Fruit fly (Drosophila melanogaster): ENCODE measurements around the gene CG13465.

The CG13465 gene

DNA sequence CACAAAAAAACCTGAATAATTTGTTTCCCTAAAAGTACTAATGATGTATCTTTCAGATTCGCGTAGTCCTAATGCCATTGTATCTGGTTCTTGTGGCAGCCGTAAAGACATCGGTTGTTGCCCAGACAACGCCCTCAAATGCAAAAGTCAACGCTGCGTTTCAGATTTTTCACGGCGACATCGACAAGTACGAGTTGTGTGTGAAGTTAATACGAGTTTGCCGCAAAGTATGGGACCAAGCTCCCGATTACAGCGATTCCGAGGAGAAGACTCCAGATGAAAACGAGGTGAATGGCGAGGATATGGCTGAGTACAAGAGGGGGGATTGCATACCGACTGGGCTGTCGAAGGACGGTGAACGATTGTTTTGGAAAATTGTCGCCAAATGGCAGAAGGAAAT, 35.9 kb upstream of the CG13465 start:
- TF ChIP-seq psq (GFP tag; optimal IDR thresholded peaks at IDR 0.05) = no peak
- no peak for TF ChIP-seq Sp1 (GFP tag; optimal IDR thresholded peaks at IDR 0.05)
- no peak for TF ChIP-seq dmrt93B (GFP tag; optimal IDR thresholded peaks at IDR 0.05)
- TF ChIP-seq Hr83 (GFP tag; optimal IDR thresholded peaks at IDR 0.05; ENCODE audit: poor library complexity, severe bottlenecking) = no peak
- TF ChIP-seq lola (GFP tag; optimal IDR thresholded peaks at IDR 0.05) = no peak

DNA sequence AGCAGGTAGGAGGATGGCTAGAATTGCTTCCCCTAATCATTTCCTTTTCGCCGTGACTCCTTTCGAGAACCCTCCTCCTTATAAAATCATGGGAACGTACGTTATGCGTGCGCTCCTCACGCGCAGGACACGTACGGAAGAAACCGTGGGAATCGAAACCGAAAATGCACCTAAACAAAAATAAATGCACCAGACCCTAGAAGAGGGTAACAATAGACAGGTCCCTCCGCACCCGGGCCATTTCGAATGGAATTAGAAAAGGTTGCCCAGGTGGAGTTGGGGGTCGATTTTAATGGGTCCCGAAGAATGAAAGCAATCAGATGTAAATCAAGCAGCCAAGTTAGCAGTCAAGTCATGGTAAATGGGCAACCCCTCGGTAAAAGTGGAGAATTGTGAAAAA, 35.2 kb upstream of the CG13465 start, which contains the start of gene CG3349:
Gene CG3349 (plus strand): TSS at position 289 of the 400 bp plus-strand sequence.
- TF ChIP-seq CG9705 (GFP tag; optimal IDR thresholded peaks at IDR 0.05) = no peak
- no peak for TF ChIP-seq dmrt93B (GFP tag; optimal IDR thresholded peaks at IDR 0.05)
- no peak for TF ChIP-seq lola (GFP tag; optimal IDR thresholded peaks at IDR 0.05)
- TF ChIP-seq CrebA (GFP tag; optimal IDR thresholded peaks at IDR 0.05; ENCODE audit: borderline replicate concordance) = no peak
- no peak for TF ChIP-seq rgr (GFP tag; optimal IDR thresholded peaks at IDR 0.05)
- TF ChIP-seq Hr78 (GFP tag; optimal IDR thresholded peaks at IDR 0.05) = no peak
- no peak for TF ChIP-seq fru (GFP tag; optimal IDR thresholded peaks at IDR 0.05)
- TF ChIP-seq psq (GFP tag; optimal IDR thresholded peaks at IDR 0.05) = no peak
- TF ChIP-seq h (GFP tag; optimal IDR thresholded peaks at IDR 0.05) = no peak
- TF ChIP-seq Rel (GFP tag; optimal IDR thresholded peaks at IDR 0.05) = no peak
- TF ChIP-seq Rel (tag; optimal IDR thresholded peaks at IDR 0.05) = no peak
- TF ChIP-seq Dif (GFP tag; optimal IDR thresholded peaks at IDR 0.05; ENCODE audit: partially characterized antibody) = no peak
- TF ChIP-seq jim (GFP tag; optimal IDR thresholded peaks at IDR 0.05) = no peak
- no peak for TF ChIP-seq dsf (GFP tag; optimal IDR thresholded peaks at IDR 0.05; ENCODE audit: borderline replicate concordance)
- TF ChIP-seq brk (GFP tag; optimal IDR thresholded peaks at IDR 0.05) = no peak

dm6 chr3L:14978496-14978894, 34.4 kb upstream of the CG13465 start:
- TF ChIP-seq pan (optimal IDR thresholded peaks at IDR 0.05) (no peak), brk (GFP tag; optimal IDR thresholded peaks at IDR 0.05) (no peak), Hr83 (GFP tag; optimal IDR thresholded peaks at IDR 0.05; ENCODE audit: poor library complexity, severe bottlenecking) (peak; percentile 72), Rel (GFP tag; optimal IDR thresholded peaks at IDR 0.05) (no peak), Rel (tag; optimal IDR thresholded peaks at IDR 0.05) (no peak), OdsH (GFP tag; optimal IDR thresholded peaks at IDR 0.05) (no peak), Hnf4 (GFP tag; optimal IDR thresholded peaks at IDR 0.05) (no peak), dl (GFP tag; optimal IDR thresholded peaks at IDR 0.05; ENCODE audit: insufficient read depth in 1 of 2, partially characterized antibody in 2 of 2) (peak in 1 of 2 experiments; percentile 49), sv (GFP tag; optimal IDR thresholded peaks at IDR 0.05) (no peak), CrebA (GFP tag; optimal IDR thresholded peaks at IDR 0.05; ENCODE audit: borderline replicate concordance) (peak; percentile 5), HLH106 (tag; optimal IDR thresholded peaks at IDR 0.05) (no peak), Mio (GFP tag; optimal IDR thresholded peaks at IDR 0.05) (no peak), Myc (optimal IDR thresholded peaks at IDR 0.05) (no peak), jim (GFP tag; optimal IDR thresholded peaks at IDR 0.05) (no peak), dmrt93B (GFP tag; optimal IDR thresholded peaks at IDR 0.05) (no peak), rgr (GFP tag; optimal IDR thresholded peaks at IDR 0.05) (no peak), ey (GFP tag; optimal IDR thresholded peaks at IDR 0.05) (no peak), br (GFP tag; optimal IDR thresholded peaks at IDR 0.05) (peak; percentile 3), Vsx2 (GFP tag; optimal IDR thresholded peaks at IDR 0.05; ENCODE audit: partially characterized antibody) (peak; percentile 79), N (GFP tag; optimal IDR thresholded peaks at IDR 0.05) (no peak), h (GFP tag; optimal IDR thresholded peaks at IDR 0.05) (no peak), Jra (GFP tag; optimal IDR thresholded peaks at IDR 0.05) (no peak), psq (GFP tag; optimal IDR thresholded peaks at IDR 0.05) (peak; percentile 47), Dfd (GFP tag; optimal IDR thresholded peaks at IDR 0.05) (no peak), dsf (GFP tag; optimal IDR thresholded peaks at IDR 0.05; ENCODE audit: borderline replicate concordance) (no peak), fru (GFP tag; optimal IDR thresholded peaks at IDR 0.05) (peak; percentile 64), lola (GFP tag; optimal IDR thresholded peaks at IDR 0.05) (no peak), GATAd (GFP tag; optimal IDR thresholded peaks at IDR 0.05) (no peak), sage (GFP tag; optimal IDR thresholded peaks at IDR 0.05) (no peak), CG9705 (GFP tag; optimal IDR thresholded peaks at IDR 0.05) (no peak), CG32264 (GFP tag; optimal IDR thresholded peaks at IDR 0.05) (no peak), Sp1 (GFP tag; optimal IDR thresholded peaks at IDR 0.05) (no peak), usp (GFP tag; optimal IDR thresholded peaks at IDR 0.05) (no peak), foxo (GFP tag; optimal IDR thresholded peaks at IDR 0.05) (no peak), Hr78 (GFP tag; optimal IDR thresholded peaks at IDR 0.05) (no peak), Abd-B (GFP tag; optimal IDR thresholded peaks at IDR 0.05) (no peak), tai (GFP tag; optimal IDR thresholded peaks at IDR 0.05) (no peak), woc (GFP tag; optimal IDR thresholded peaks at IDR 0.05) (no peak), Dif (GFP tag; optimal IDR thresholded peaks at IDR 0.05; ENCODE audit: partially characterized antibody) (peak; percentile 79)

Data from whole organism, wandering third instar larva.